Worm (Caenorhabditis elegans): ENCODE data around the gene srn-1.

ce11 chrV:6303471-6303870, 17.2 kb upstream of the srn-1 start, which contains the start of gene sago-1:
- TF ChIP-seq unc-62 (GFP tag; optimal IDR thresholded peaks at IDR 0.05), result no peak
- TF ChIP-seq elt-1 (tag; optimal IDR thresholded peaks at IDR 0.05), result no peak
- no peak for TF ChIP-seq lin-39 (tag; optimal IDR thresholded peaks at IDR 0.05)
- TF ChIP-seq ceh-16 (tag; optimal IDR thresholded peaks at IDR 0.05), result no peak
- no peak for TF ChIP-seq egl-27 (tag; optimal IDR thresholded peaks at IDR 0.05)
- no peak for TF ChIP-seq mdl-1 (tag; optimal IDR thresholded peaks at IDR 0.05)
- TF ChIP-seq mab-5 (tag; optimal IDR thresholded peaks at IDR 0.05), result no peak
- no peak for TF ChIP-seq skn-1 (tag; optimal IDR thresholded peaks at IDR 0.05)
- no peak for TF ChIP-seq lin-13 (GFP tag; optimal IDR thresholded peaks at IDR 0.05)

Data from whole organism, L2 larva.